Worm (Caenorhabditis elegans) whole organism, late embryonic: ENCODE measurements around the gene glna-1.

ENCODE experiments used
- ama-1 ChIP-seq: fragments of 150-350 bp; optimal IDR thresholded peaks from 2 replicates; lab custom pipeline; 2014
- ceh-22 ChIP-seq: sonication (generic microtip); optimal IDR thresholded peaks from 2 replicates; lab custom pipeline; 2017; ENCODE audit warnings: missing biosample characterization, missing genetic modification characterization
- pros-1 ChIP-seq: fragments of 150-350 bp; optimal IDR thresholded peaks from 2 replicates; lab custom pipeline; 2014; ENCODE audit warnings: missing biosample characterization, missing genetic modification reagents, missing genetic modification characterization
- ref-2 ChIP-seq: sonication (generic microtip); optimal IDR thresholded peaks from 2 replicates; lab custom pipeline; 2016; ENCODE audit warnings: missing genetic modification characterization, missing compliant biosample characterization
- rnt-1 ChIP-seq: sonication (generic microtip); optimal IDR thresholded peaks from 2 replicates; lab custom pipeline; 2016; ENCODE audit warnings: missing genetic modification characterization, missing compliant biosample characterization

ce11 chrII:14684377-14684776, 48.9 kb downstream of the glna-1 start, which contains the start of gene unc-52:
- no peak for TF ChIP-seq ref-2 (tag; lab: Kevin White, UChicago)
- TF ChIP-seq ama-1 = no peak
- no peak for TF ChIP-seq rnt-1 (tag; lab: Kevin White, UChicago)
- TF ChIP-seq pros-1 = no peak
- TF ChIP-seq ceh-22 (tag; lab: Kevin White, UChicago) = no peak
